Fruit fly (Drosophila melanogaster) S2 (cell line): ENCODE results near the gene CG46320.

Source experiments
- CG8478 ChIP-seq: fragments of >200 bp; optimal IDR thresholded peaks from 2 replicates; lab custom pipeline; 2018
- CTCF ChIP-seq, 2 experiments: fragments of >200 bp; optimal IDR thresholded peaks; 2 replicates each; lab custom pipeline; 2018

DNA sequence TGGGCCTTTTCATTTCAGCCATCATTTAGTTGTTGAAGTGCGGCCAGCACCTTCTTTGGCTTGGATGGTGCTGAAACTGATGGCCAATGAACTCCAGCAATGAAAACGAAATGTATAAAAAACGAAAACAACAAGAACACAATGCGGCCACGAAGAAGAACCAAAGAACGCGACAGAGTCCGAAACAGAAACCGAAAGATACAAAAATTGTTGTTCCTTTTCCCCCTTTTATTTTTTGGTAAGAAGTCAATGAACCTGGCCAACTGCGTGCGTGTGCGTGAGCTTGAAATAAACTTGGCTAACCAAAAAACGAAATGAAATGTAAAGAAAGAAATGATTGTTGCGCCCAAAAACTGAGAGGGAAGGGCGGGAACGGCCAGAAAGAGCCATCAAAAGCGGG lies 36.1 kb upstream of the CG46320 start:
- TF ChIP-seq CG8478 (no peak), CTCF (optimal IDR thresholded peaks at IDR 0.05; lab: Kevin White, UChicago) (no peak)
